Worm (Caenorhabditis elegans): ENCODE data around the gene Y71H2AM.3.

ce11 chrIII:2757478-2757877 lies 47.8 kb upstream of the Y71H2AM.3 start:
- TF ChIP-seq unc-62 (GFP tag; optimal IDR thresholded peaks at IDR 0.05 in 1 of 2) = no peak
- no peak for TF ChIP-seq unc-62 (tag; optimal IDR thresholded peaks at IDR 0.05)
- no peak for TF ChIP-seq skn-1 (tag; optimal IDR thresholded peaks at IDR 0.05)
- TF ChIP-seq egl-27 (tag; optimal IDR thresholded peaks at IDR 0.05) = no peak
- TF ChIP-seq unc-39 (tag; optimal IDR thresholded peaks at IDR 0.05) = no peak
- no peak for TF ChIP-seq lin-39 (tag; optimal IDR thresholded peaks at IDR 0.05)
- TF ChIP-seq F49E8.2 (tag; optimal IDR thresholded peaks at IDR 0.05; ENCODE audit: borderline replicate concordance) = no peak
- no peak for TF ChIP-seq set-16 (GFP tag; IDR thresholded peaks at IDR 0.05)
- no peak for TF ChIP-seq nhr-10 (tag; optimal IDR thresholded peaks at IDR 0.05)
- no peak for TF ChIP-seq mep-1 (tag; optimal IDR thresholded peaks at IDR 0.05)
- no peak for TF ChIP-seq nhr-48 (tag; optimal IDR thresholded peaks at IDR 0.05)
- TF ChIP-seq zag-1 (tag; optimal IDR thresholded peaks at IDR 0.05) = no peak
- TF ChIP-seq pha-4 (GFP tag; IDR thresholded peaks at IDR 0.05) = no peak
- TF ChIP-seq pha-4 (tag; optimal IDR thresholded peaks at IDR 0.05) = no peak
- no peak for TF ChIP-seq Y48G9A.11 (GFP tag; IDR thresholded peaks at IDR 0.05)
- no peak for TF ChIP-seq ztf-11 (tag; optimal IDR thresholded peaks at IDR 0.05)

All from whole organism, L4 larva.